Fruit fly (Drosophila melanogaster) whole organism, embryonic: Measurements from ENCODE around the gene senju.

ENCODE experiments used
- ATbp ChIP-seq: fragments of 200-800 bp; sonication (Bioruptor generic); optimal IDR thresholded peaks from 2 replicates; lab custom pipeline; 2017; ENCODE audit warnings: missing biosample characterization, mild to moderate bottlenecking, missing genetic modification characterization, missing genetic modification reagents
- BtbVII ChIP-seq: fragments of 200-800 bp; sonication (Bioruptor generic); optimal IDR thresholded peaks from 3 replicates; lab custom pipeline; 2017; ENCODE audit warnings: missing biosample characterization, mild to moderate bottlenecking, missing genetic modification characterization
- Bteb2 ChIP-seq: fragments of 200-800 bp; sonication (Bioruptor generic); optimal IDR thresholded peaks from 2 replicates; lab custom pipeline; 2016; ENCODE audit warnings: missing biosample characterization, missing genetic modification characterization
- CG1024 ChIP-seq: fragments of 200-800 bp; sonication (Bioruptor generic); IDR thresholded peaks from 2 replicates; pipeline ENCODE4 v1.3.6; 2022; ENCODE audit warnings: missing biosample characterization, missing genetic modification characterization
- CG10274 ChIP-seq: fragments of 200-800 bp; sonication (Bioruptor generic); optimal IDR thresholded peaks from 3 replicates; lab custom pipeline; 2017; ENCODE audit warnings: missing biosample characterization, mild to moderate bottlenecking, missing genetic modification characterization
- CG10431 ChIP-seq: fragments of 200-800 bp; sonication (Bioruptor generic); optimal IDR thresholded peaks from 3 replicates; lab custom pipeline; 2018; ENCODE audit warnings: missing biosample characterization, mild to moderate bottlenecking, missing genetic modification characterization
- CG10543 ChIP-seq: fragments of 200-800 bp; sonication (Bioruptor generic); optimal IDR thresholded peaks from 3 replicates; lab custom pipeline; 2017; ENCODE audit warnings: missing biosample characterization, mild to moderate bottlenecking, missing genetic modification characterization, moderate library complexity
- CG11723 ChIP-seq: fragments of 200-800 bp; sonication (Bioruptor generic); optimal IDR thresholded peaks from 2 replicates; lab custom pipeline; 2017; ENCODE audit warnings: missing biosample characterization, mild to moderate bottlenecking, missing genetic modification characterization
- CG12071 ChIP-seq: fragments of 200-800 bp; sonication (Bioruptor generic); optimal IDR thresholded peaks from 3 replicates; lab custom pipeline; 2018; ENCODE audit warnings: missing biosample characterization, mild to moderate bottlenecking, missing genetic modification characterization
- CG13287 ChIP-seq: fragments of 200-800 bp; sonication (Bioruptor generic); IDR thresholded peaks from 2 replicates; pipeline ENCODE4 v1.3.6; 2022; ENCODE audit warnings: missing biosample characterization, missing genetic modification characterization; ENCODE audit not compliant: partially characterized antibody
- CG1603 ChIP-seq: fragments of 200-800 bp; sonication (Bioruptor generic); optimal IDR thresholded peaks from 2 replicates; lab custom pipeline; 2019; ENCODE audit warnings: missing biosample characterization, mild to moderate bottlenecking, missing genetic modification characterization, moderate library complexity
- CG17328 ChIP-seq: fragments of 200-800 bp; sonication (Bioruptor generic); IDR thresholded peaks from 2 replicates; pipeline ENCODE4 v1.3.6; 2022; ENCODE audit warnings: missing biosample characterization, missing genetic modification characterization
- CG2116 ChIP-seq: fragments of 200-800 bp; sonication (Bioruptor generic); optimal IDR thresholded peaks from 3 replicates; lab custom pipeline; 2018; ENCODE audit warnings: missing biosample characterization, mild to moderate bottlenecking, missing genetic modification characterization
- CG31365 ChIP-seq: fragments of 200-800 bp; sonication (Bioruptor generic); optimal IDR thresholded peaks from 2 replicates; lab custom pipeline; 2018; ENCODE audit warnings: missing biosample characterization, mild to moderate bottlenecking, missing genetic modification characterization
- CG34376 ChIP-seq: fragments of 200-800 bp; sonication (Bioruptor generic); optimal IDR thresholded peaks from 2 replicates; lab custom pipeline; 2018; ENCODE audit warnings: missing biosample characterization, mild to moderate bottlenecking, missing genetic modification characterization
- CG34422 ChIP-seq: fragments of 200-800 bp; sonication (Bioruptor generic); IDR thresholded peaks from 3 replicates; pipeline ENCODE4 v1.3.6; 2022; ENCODE audit warnings: missing biosample characterization, missing genetic modification characterization
- CG3847 ChIP-seq: fragments of 200-800 bp; sonication (Bioruptor generic); IDR thresholded peaks from 2 replicates; pipeline ENCODE4 v1.3.6; 2022; ENCODE audit warnings: missing biosample characterization, missing genetic modification characterization
- CG5180 ChIP-seq: fragments of 200-800 bp; sonication (Bioruptor generic); optimal IDR thresholded peaks from 3 replicates; lab custom pipeline; 2017; ENCODE audit warnings: missing biosample characterization, missing genetic modification characterization, mild to moderate bottlenecking, moderate library complexity, missing genetic modification reagents
- CG7271 ChIP-seq: fragments of 200-800 bp; sonication (Bioruptor generic); optimal IDR thresholded peaks from 2 replicates; lab custom pipeline; 2018; ENCODE audit warnings: missing biosample characterization, mild to moderate bottlenecking, missing genetic modification characterization, moderate library complexity
- CG7839 ChIP-seq: fragments of 200-800 bp; sonication (Bioruptor generic); optimal IDR thresholded peaks from 3 replicates; lab custom pipeline; 2018; ENCODE audit warnings: missing biosample characterization, mild to moderate bottlenecking, missing genetic modification characterization, moderate library complexity
- CG8765 ChIP-seq: fragments of 200-800 bp; sonication (Bioruptor generic); IDR thresholded peaks from 2 replicates; pipeline ENCODE4 v1.3.6; 2022; ENCODE audit warnings: missing biosample characterization, missing genetic modification characterization
- CG8924 ChIP-seq: fragments of 200-800 bp; optimal IDR thresholded peaks from 3 replicates; lab custom pipeline; 2019; ENCODE audit warnings: missing biosample characterization, mild to moderate bottlenecking, missing genetic modification characterization, moderate library complexity
- Ets65A ChIP-seq: fragments of 200-800 bp; sonication (Bioruptor generic); peaks from one replicate; lab custom pipeline; 2016; ENCODE audit warnings: missing biosample characterization, missing genetic modification characterization
- Ets97D ChIP-seq: fragments of 200-800 bp; sonication (Bioruptor generic); optimal IDR thresholded peaks from 3 replicates; lab custom pipeline; 2016; ENCODE audit warnings: missing biosample characterization, missing genetic modification characterization
- GATAe ChIP-seq: fragments of 200-800 bp; sonication (Bioruptor generic); conservative IDR thresholded peaks from 2 replicates; pipeline ENCODE4 v1.3.6; 2022; ENCODE audit warnings: missing biosample characterization, missing genetic modification characterization
- HLHmδ ChIP-seq: fragments of 200-800 bp; sonication (Bioruptor generic); optimal IDR thresholded peaks from 2 replicates; lab custom pipeline; 2018; ENCODE audit warnings: missing biosample characterization, mild to moderate bottlenecking, missing genetic modification characterization, moderate library complexity
- Ravus ChIP-seq: fragments of 200-800 bp; sonication (Bioruptor generic); IDR thresholded peaks from 2 replicates; pipeline ENCODE4 v1.3.6; 2022; ENCODE audit warnings: missing biosample characterization, missing genetic modification characterization
- Xbp1 ChIP-seq: fragments of 200-800 bp; sonication (Bioruptor generic); optimal IDR thresholded peaks from 3 replicates; lab custom pipeline; 2016; ENCODE audit warnings: missing biosample characterization, mild to moderate bottlenecking, missing genetic modification characterization
- amos ChIP-seq: fragments of 200-800 bp; sonication (Bioruptor generic); IDR thresholded peaks from 2 replicates; pipeline ENCODE4 v1.3.6; 2022; ENCODE audit warnings: missing biosample characterization, missing genetic modification characterization; ENCODE audit not compliant: partially characterized antibody
- bab2 ChIP-seq: fragments of 200-800 bp; sonication (Bioruptor generic); optimal IDR thresholded peaks from 2 replicates; lab custom pipeline; 2016; ENCODE audit warnings: missing biosample characterization, missing genetic modification characterization
- bcd ChIP-seq: fragments of 200-800 bp; sonication (Bioruptor generic); optimal IDR thresholded peaks from 2 replicates; lab custom pipeline; 2017; ENCODE audit warnings: missing biosample characterization, mild to moderate bottlenecking, missing genetic modification characterization
- cad ChIP-seq: fragments of >200 bp; optimal IDR thresholded peaks from 2 replicates; lab custom pipeline; 2017; ENCODE audit warnings: missing biosample characterization, missing genetic modification characterization
- crc ChIP-seq: fragments of 200-800 bp; sonication (Bioruptor generic); optimal IDR thresholded peaks from 2 replicates; lab custom pipeline; 2016; ENCODE audit warnings: missing biosample characterization, missing genetic modification characterization
- crp ChIP-seq, 2 experiments: fragments of 200-800 bp; sonication (Bioruptor generic); optimal IDR thresholded peaks; 2 replicates in 1 of 2; 3 replicates in 1 of 2; lab custom pipeline; 2017; ENCODE audit warnings: missing biosample characterization in 2 of 2, missing genetic modification characterization in 2 of 2, mild to moderate bottlenecking in 1 of 2, moderate library complexity in 1 of 2
- fd64A ChIP-seq: fragments of 200-800 bp; sonication (Bioruptor generic); optimal IDR thresholded peaks from 3 replicates; lab custom pipeline; 2018; ENCODE audit warnings: missing biosample characterization, mild to moderate bottlenecking, missing genetic modification characterization
- grn ChIP-seq: fragments of 200-800 bp; sonication (Bioruptor generic); optimal IDR thresholded peaks from 3 replicates; lab custom pipeline; 2017; ENCODE audit warnings: missing biosample characterization, missing genetic modification characterization
- ind ChIP-seq: fragments of 200-800 bp; sonication (Bioruptor generic); optimal IDR thresholded peaks from 3 replicates; lab custom pipeline; 2016; ENCODE audit warnings: missing biosample characterization, missing genetic modification characterization
- kni ChIP-seq: fragments of 200-800 bp; sonication (Bioruptor generic); optimal IDR thresholded peaks from 3 replicates; lab custom pipeline; 2017; ENCODE audit warnings: mild to moderate bottlenecking, missing biosample characterization, missing genetic modification reagents, missing genetic modification characterization
- nmo ChIP-seq: fragments of 200-800 bp; sonication (Bioruptor generic); optimal IDR thresholded peaks from 2 replicates; lab custom pipeline; 2018; ENCODE audit warnings: missing biosample characterization, mild to moderate bottlenecking, missing genetic modification characterization, moderate library complexity
- nom ChIP-seq: fragments of 200-800 bp; sonication (Bioruptor generic); optimal IDR thresholded peaks from 2 replicates; lab custom pipeline; 2017; ENCODE audit warnings: missing biosample characterization, missing genetic modification characterization, mild to moderate bottlenecking, moderate library complexity, missing genetic modification reagents
- oc ChIP-seq: fragments of 200-800 bp; sonication (Bioruptor generic); optimal IDR thresholded peaks from 2 replicates; lab custom pipeline; 2018; ENCODE audit warnings: missing biosample characterization, mild to moderate bottlenecking, missing genetic modification characterization, moderate library complexity
- odd ChIP-seq: fragments of 200-800 bp; sonication (Bioruptor generic); optimal IDR thresholded peaks from 2 replicates; lab custom pipeline; 2017; ENCODE audit warnings: missing biosample characterization, mild to moderate bottlenecking, missing genetic modification characterization
- onecut ChIP-seq: fragments of 200-800 bp; sonication (Bioruptor generic); IDR thresholded peaks from 2 replicates; pipeline ENCODE4 v1.3.6; 2022; ENCODE audit warnings: missing biosample characterization, missing genetic modification characterization
- salm ChIP-seq: fragments of 200-800 bp; sonication (Bioruptor generic); optimal IDR thresholded peaks from 2 replicates; lab custom pipeline; 2018; ENCODE audit warnings: missing biosample characterization, mild to moderate bottlenecking, missing genetic modification characterization
- sc ChIP-seq, 3 experiments: fragments of >200 bp in 2 of 3; fragments of 200-800 bp in 1 of 3; sonication (Bioruptor generic) in 1 of 3; optimal IDR thresholded peaks; 2 replicates in 2 of 3; 3 replicates in 1 of 3; lab custom pipeline; 2017; ENCODE audit warnings: mild to moderate bottlenecking in 1 of 3, missing biosample characterization in 1 of 3, missing genetic modification characterization in 1 of 3, missing genetic modification reagents in 1 of 3
- seq ChIP-seq: fragments of 200-800 bp; sonication (Bioruptor generic); IDR thresholded peaks from 2 replicates; pipeline ENCODE4 v1.3.6; 2022; ENCODE audit warnings: missing biosample characterization, missing genetic modification characterization
- sob ChIP-seq: fragments of 200-800 bp; sonication (Bioruptor generic); IDR thresholded peaks from 2 replicates; pipeline ENCODE4 v1.3.6; 2022; ENCODE audit warnings: missing biosample characterization, missing genetic modification characterization
- ttk ChIP-seq: fragments of 200-800 bp; sonication (Bioruptor generic); IDR thresholded peaks from 2 replicates; pipeline ENCODE4 v2.1.2; 2022; ENCODE audit warnings: missing biosample characterization, missing genetic modification characterization
- unc-4 ChIP-seq: fragments of 200-800 bp; sonication (Bioruptor generic); IDR thresholded peaks from 2 replicates; pipeline ENCODE4 v1.3.6; 2022; ENCODE audit warnings: missing biosample characterization, missing genetic modification characterization; ENCODE audit not compliant: partially characterized antibody
- wek ChIP-seq: fragments of 200-800 bp; sonication (Bioruptor generic); optimal IDR thresholded peaks from 3 replicates; lab custom pipeline; 2018; ENCODE audit warnings: missing biosample characterization, mild to moderate bottlenecking, missing genetic modification characterization, moderate library complexity
- yki ChIP-seq: fragments of >200 bp; optimal IDR thresholded peaks from 3 replicates; lab custom pipeline; 2018

senju gene

DNA sequence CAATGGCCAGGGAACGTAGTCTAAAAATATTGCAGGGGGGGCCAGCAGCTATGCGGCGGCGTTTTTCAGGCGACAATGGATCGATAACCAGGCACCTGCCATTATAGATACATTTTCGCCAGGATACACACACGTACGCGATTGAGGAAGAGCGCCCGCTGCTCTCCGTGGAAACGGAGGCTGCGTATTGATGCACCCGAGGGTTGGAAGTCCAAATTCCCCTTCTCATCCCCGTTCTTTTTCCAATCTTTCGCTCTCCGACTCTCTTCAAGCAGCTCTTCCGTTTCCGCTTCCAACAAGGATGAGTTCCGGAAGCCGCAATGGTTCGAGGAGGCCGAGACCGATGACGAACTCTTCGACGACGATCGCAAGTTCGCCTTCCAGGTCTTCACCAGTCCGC lies 44.1 kb downstream of the senju start (continued):
- TF ChIP-seq crc (no peak), yki (lab: Kevin White, UChicago) (no peak), ind (no peak), CG13287 (GFP tag; lab: Robert Waterston, UW) (no peak), Xbp1 (GFP tag; lab: Kevin White, UChicago) (no peak), onecut (peak; percentile 98), unc-4 (GFP tag; lab: Robert Waterston, UW) (no peak), bab2 (GFP tag; lab: Kevin White, UChicago) (no peak), ATbp (GFP tag; lab: Kevin White, UChicago) (peak; percentile 23), seq (no peak; the same call in 1 of the 2 replicates), CG10543 (GFP tag; lab: Kevin White, UChicago) (peak; percentile 56), BtbVII (GFP tag; lab: Kevin White, UChicago) (peak; percentile 58), CG31365 (peak; percentile 69), CG1024 (GFP tag; lab: Robert Waterston, UW) (no peak), Ets65A (GFP tag; lab: Kevin White, UChicago) (no peak), CG12071 (GFP tag; lab: Kevin White, UChicago) (peak; percentile 86), crp (GFP tag; optimal IDR thresholded peaks at IDR 0.05; lab: Kevin White, UChicago) (no peak), sob (0 out of 2 replicates have a peak, but pooled peaks have one; percentile 27), oc (tag; lab: Kevin White, UChicago) (no peak), bcd (GFP tag; lab: Kevin White, UChicago) (no peak), cad (GFP tag; lab: Kevin White, UChicago) (no peak), CG10274 (GFP tag; lab: Kevin White, UChicago) (no peak), CG34422 (GFP tag; lab: Robert Waterston, UW) (no peak), CG3847 (GFP tag; lab: Robert Waterston, UW) (no peak), CG7271 (tag; lab: Kevin White, UChicago) (peak; percentile 15), CG2116 (GFP tag; lab: Kevin White, UChicago) (no peak), CG34376 (peak; percentile 91), CG11723 (GFP tag; lab: Kevin White, UChicago) (no peak), CG8924 (tag; lab: Kevin White, UChicago) (no peak), CG7839 (tag; lab: Kevin White, UChicago) (no peak), Ets97D (GFP tag; lab: Kevin White, UChicago) (peak; percentile 92), odd (GFP tag; lab: Kevin White, UChicago) (peak; percentile 66), CG5180 (GFP tag; lab: Kevin White, UChicago) (peak; percentile 45), ttk (GFP tag; lab: Robert Waterston, UW) (no peak), wek (GFP tag; lab: Kevin White, UChicago) (peak; percentile 58), salm (tag; lab: Kevin White, UChicago) (no peak), Bteb2 (GFP tag; lab: Kevin White, UChicago) (no peak), CG8765 (no peak), Ravus (GFP tag; lab: Robert Waterston, UW) (no peak), nmo (no peak), nom (GFP tag; lab: Kevin White, UChicago) (peak; percentile 55), fd64A (GFP tag; lab: Kevin White, UChicago) (peak; percentile 13), CG1603 (tag; lab: Kevin White, UChicago) (no peak), CG17328 (GFP tag; lab: Robert Waterston, UW) (no peak), grn (GFP tag; lab: Kevin White, UChicago) (no peak), CG10431 (GFP tag; lab: Kevin White, UChicago) (peak; percentile 52), sc (optimal IDR thresholded peaks at IDR 0.05; lab: Kevin White, UChicago) (no peak), sc (GFP tag; optimal IDR thresholded peaks at IDR 0.05; lab: Kevin White, UChicago) (no peak), HLHmδ (peak; percentile 90), amos (no peak), kni (GFP tag; lab: Kevin White, UChicago) (peak; percentile 51), GATAe (no peak)
